Fruit fly (Drosophila melanogaster) whole organism: ENCODE results near the gene CCT7.

Experiments used
- CG8478 ChIP-seq: fragments of >200 bp; optimal IDR thresholded peaks from 2 replicates; lab custom pipeline; 2018; ENCODE audit warnings: inconsistent platforms
- Dll ChIP-seq: fragments of >200 bp; optimal IDR thresholded peaks from 2 replicates; lab custom pipeline; 2017
- EcR ChIP-seq, 2 experiments: fragments of >200 bp; optimal IDR thresholded peaks; 2 replicates each; lab custom pipeline; 2017; ENCODE audit warnings: missing biosample characterization in 2 of 2, missing genetic modification characterization in 2 of 2, missing genetic modification reagents in 2 of 2
- psq ChIP-seq: fragments of >200 bp; optimal IDR thresholded peaks from 2 replicates; lab custom pipeline; 2017
- usp ChIP-seq: fragments of >200 bp; optimal IDR thresholded peaks from 2 replicates; lab custom pipeline; 2017; ENCODE audit warnings: missing biosample characterization, missing genetic modification characterization, mixed read lengths

DNA sequence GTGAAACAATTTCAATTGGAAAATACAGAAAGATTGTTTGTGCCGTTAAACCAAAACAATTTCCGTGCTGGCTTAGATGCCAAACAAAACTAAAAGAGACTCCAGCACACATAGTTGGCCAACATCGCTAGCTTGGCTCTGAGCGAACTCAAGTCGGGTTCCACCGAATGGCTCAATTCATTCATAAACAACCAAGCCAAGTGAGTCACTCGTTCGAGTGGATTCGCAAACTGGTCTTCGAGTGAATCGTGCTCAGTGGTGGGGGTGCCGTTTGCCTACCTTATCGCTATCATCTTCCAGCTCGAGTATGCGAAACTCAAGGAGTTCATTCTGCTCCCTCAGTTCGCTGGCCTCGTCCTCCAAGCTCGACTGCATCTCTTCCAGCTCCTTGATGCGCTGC is 15.9 kb upstream of the CCT7 start:
- TF ChIP-seq CG8478 (lab: Kevin White, UChicago) (no peak), EcR (GFP tag; optimal IDR thresholded peaks at IDR 0.05; lab: Kevin White, UChicago) (no peak), usp (GFP tag; lab: Kevin White, UChicago) (no peak), Dll (lab: Kevin White, UChicago) (no peak), psq (lab: Kevin White, UChicago) (no peak)
